Worm (Caenorhabditis elegans) whole organism, young adult: ENCODE measurements around the gene R10E9.3.

ENCODE experiments used
- C06A6.2 ChIP-seq: fragments of 200-800 bp; sonication (Bioruptor generic); conservative IDR thresholded peaks from 2 replicates; pipeline ENCODE4 v1.3.6; 2022; ENCODE audit warnings: missing genetic modification characterization, missing compliant biosample characterization
- F22D6.2 ChIP-seq: sonication (generic microtip); optimal IDR thresholded peaks from 2 replicates; lab custom pipeline; 2016; ENCODE audit warnings: mild to moderate bottlenecking, missing genetic modification characterization, missing compliant biosample characterization
- F33H1.4 ChIP-seq: fragments of 200-800 bp; sonication (Bioruptor generic); IDR thresholded peaks from 2 replicates; pipeline ENCODE4 v1.3.6; 2022; ENCODE audit warnings: missing genetic modification reagents, missing genetic modification characterization, missing compliant biosample characterization
- F55B11.4 ChIP-seq: sonication (generic microtip); optimal IDR thresholded peaks from 2 replicates; lab custom pipeline; 2016; ENCODE audit warnings: missing compliant biosample characterization, missing genetic modification characterization, borderline replicate concordance; ENCODE audit not compliant: insufficient read depth
- F57C9.4 ChIP-seq: sonication (generic microtip); optimal IDR thresholded peaks from 2 replicates; lab custom pipeline; 2017; ENCODE audit warnings: mild to moderate bottlenecking, missing genetic modification characterization, missing compliant biosample characterization
- K12H6.12 ChIP-seq: fragments of 200-800 bp; sonication (Bioruptor generic); optimal IDR thresholded peaks from 2 replicates; lab custom pipeline; 2018; ENCODE audit warnings: mild to moderate bottlenecking, missing genetic modification characterization, missing compliant biosample characterization
- Y53F4B.3 ChIP-seq: fragments of 200-800 bp; sonication (Bioruptor generic); IDR thresholded peaks from 2 replicates; pipeline ENCODE4 v1.3.6; 2022; ENCODE audit warnings: missing genetic modification reagents, missing genetic modification characterization, missing compliant biosample characterization
- Y56A3A.18 ChIP-seq: fragments of 200-800 bp; sonication (Bioruptor generic); IDR thresholded peaks from 2 replicates; pipeline ENCODE4 v1.3.6; 2022; ENCODE audit warnings: missing genetic modification reagents, missing genetic modification characterization, missing compliant biosample characterization
- ZK185.1 ChIP-seq: sonication (generic microtip); optimal IDR thresholded peaks from 2 replicates; lab custom pipeline; 2016; ENCODE audit warnings: mild to moderate bottlenecking, missing genetic modification characterization, missing compliant biosample characterization; ENCODE audit not compliant: poor library complexity, severe bottlenecking
- aptf-2 ChIP-seq: fragments of 200-800 bp; sonication (Bioruptor generic); conservative IDR thresholded peaks from 2 replicates; pipeline ENCODE4 v1.3.6; 2022; ENCODE audit warnings: missing genetic modification reagents, missing genetic modification characterization, missing compliant biosample characterization
- atf-7 ChIP-seq: sonication (generic microtip); optimal IDR thresholded peaks from 2 replicates; lab custom pipeline; 2017; ENCODE audit warnings: mild to moderate bottlenecking, missing genetic modification characterization, missing compliant biosample characterization
- bed-2 ChIP-seq: fragments of 200-800 bp; sonication (Bioruptor generic); IDR thresholded peaks from 2 replicates; pipeline ENCODE4 v1.3.6; 2022; ENCODE audit warnings: missing genetic modification reagents, missing genetic modification characterization, missing compliant biosample characterization
- cebp-1 ChIP-seq, 2 experiments: fragments of 200-800 bp in 1 of 2; sonication (Bioruptor generic) in 1 of 2; sonication (generic microtip) in 1 of 2; IDR thresholded peaks in 1 of 2; optimal IDR thresholded peaks in 1 of 2; 2 replicates each; pipeline versions ENCODE4 v1.3.6 to Lab custom; 2017 to 2022; ENCODE audit warnings: missing compliant biosample characterization in 2 of 2, missing genetic modification characterization in 2 of 2, mild to moderate bottlenecking in 1 of 2, missing genetic modification reagents in 1 of 2, moderate library complexity in 1 of 2
- cebp-2 ChIP-seq: fragments of 200-800 bp; sonication (Bioruptor generic); IDR thresholded peaks from 2 replicates; pipeline ENCODE4 v1.3.6; 2022; ENCODE audit warnings: missing genetic modification characterization, missing compliant biosample characterization
- ceh-79 ChIP-seq: sonication (generic microtip); optimal IDR thresholded peaks from 2 replicates; lab custom pipeline; 2017; ENCODE audit warnings: mild to moderate bottlenecking, missing genetic modification characterization, missing compliant biosample characterization
- die-1 ChIP-seq: sonication (generic microtip); optimal IDR thresholded peaks from 2 replicates; lab custom pipeline; 2016; ENCODE audit warnings: missing genotype, mild to moderate bottlenecking, missing genetic modification characterization, missing compliant biosample characterization
- dpl-1 ChIP-seq: fragments of 150-350 bp; optimal IDR thresholded peaks from 2 replicates; lab custom pipeline; 2014; ENCODE audit warnings: missing biosample characterization, missing genetic modification reagents, missing genetic modification characterization
- ekl-4 ChIP-seq: fragments of 200-800 bp; sonication (Bioruptor generic); IDR thresholded peaks from 2 replicates; pipeline ENCODE4 v1.3.6; 2022; ENCODE audit warnings: missing genetic modification reagents, missing genetic modification characterization, missing compliant biosample characterization
- fkh-3 ChIP-seq: sonication (generic microtip); optimal IDR thresholded peaks from 2 replicates; lab custom pipeline; 2016; ENCODE audit warnings: mild to moderate bottlenecking, missing genetic modification characterization, missing compliant biosample characterization
- gei-17 ChIP-seq: fragments of 200-800 bp; sonication (Bioruptor generic); optimal IDR thresholded peaks from 2 replicates; lab custom pipeline; 2018; ENCODE audit warnings: mild to moderate bottlenecking, missing genetic modification characterization, missing compliant biosample characterization
- him-1 ChIP-seq: sonication (generic microtip); optimal IDR thresholded peaks from 2 replicates; lab custom pipeline; 2016; ENCODE audit warnings: missing genotype, missing genetic modification reagents, missing genetic modification characterization, missing compliant biosample characterization
- hlh-26 ChIP-seq: fragments of 200-800 bp; sonication (Bioruptor generic); conservative IDR thresholded peaks from 2 replicates; pipeline ENCODE4 v1.3.6; 2022; ENCODE audit warnings: missing genetic modification reagents, missing genetic modification characterization, missing compliant biosample characterization
- hmg-1.2 ChIP-seq: fragments of 200-800 bp; sonication (Bioruptor generic); IDR thresholded peaks from 2 replicates; pipeline ENCODE4 v1.3.6; 2022; ENCODE audit warnings: missing genetic modification reagents, missing genetic modification characterization, missing compliant biosample characterization
- hrde-1 ChIP-seq: sonication (generic microtip); optimal IDR thresholded peaks from 2 replicates; lab custom pipeline; 2016; ENCODE audit warnings: missing genetic modification characterization, mild to moderate bottlenecking, missing compliant biosample characterization, moderate library complexity, missing genotype, missing genetic modification reagents, borderline replicate concordance
- let-526 ChIP-seq: fragments of 200-800 bp; sonication (Bioruptor generic); IDR thresholded peaks from 2 replicates; pipeline ENCODE4 v1.3.6; 2022; ENCODE audit warnings: missing genetic modification reagents, missing genetic modification characterization, missing compliant biosample characterization
- lin-35 ChIP-seq, 3 experiments: fragments of 150-350 bp in 2 of 3; sonication (generic microtip) in 1 of 3; optimal IDR thresholded peaks; 2 replicates each; lab custom pipeline; 2014 to 2018; ENCODE audit warnings: missing biosample characterization in 3 of 3, missing genetic modification characterization in 3 of 3, missing genetic modification reagents in 3 of 3
- lir-1 ChIP-seq: fragments of 200-800 bp; sonication (Bioruptor generic); conservative IDR thresholded peaks from 2 replicates; pipeline ENCODE4 v1.3.6; 2022; ENCODE audit warnings: missing genetic modification reagents, missing genetic modification characterization, missing compliant biosample characterization
- madf-8 ChIP-seq: fragments of 200-800 bp; sonication (Bioruptor generic); conservative IDR thresholded peaks from 2 replicates; pipeline ENCODE4 v1.3.6; 2022; ENCODE audit warnings: missing genetic modification reagents, missing genetic modification characterization, missing compliant biosample characterization
- mel-28 ChIP-seq: sonication (generic microtip); optimal IDR thresholded peaks from 2 replicates; lab custom pipeline; 2016; ENCODE audit warnings: borderline replicate concordance, mild to moderate bottlenecking, missing genetic modification characterization, missing compliant biosample characterization
- mes-4 ChIP-seq: sonication (generic microtip); optimal IDR thresholded peaks from 2 replicates; lab custom pipeline; 2016; ENCODE audit warnings: missing genotype, missing genetic modification characterization, missing compliant biosample characterization
- nfyb-1 ChIP-seq: fragments of 200-800 bp; sonication (Bioruptor generic); IDR thresholded peaks from 2 replicates; pipeline ENCODE4 v1.3.6; 2022; ENCODE audit warnings: missing genetic modification reagents, missing genetic modification characterization, missing compliant biosample characterization
- nhr-120 ChIP-seq: fragments of 200-800 bp; sonication (Bioruptor generic); IDR thresholded peaks from 2 replicates; pipeline ENCODE4 v1.3.6; 2022; ENCODE audit warnings: missing genetic modification characterization, missing compliant biosample characterization
- nhr-27 ChIP-seq: fragments of 200-800 bp; sonication (Bioruptor generic); optimal IDR thresholded peaks from 2 replicates; lab custom pipeline; 2018; ENCODE audit warnings: mild to moderate bottlenecking, missing genetic modification characterization, moderate library complexity, missing compliant biosample characterization
- pha-4 ChIP-seq: fragments of 150-350 bp; sonication (generic microtip); optimal IDR thresholded peaks from 2 replicates; lab custom pipeline; 2014; ENCODE audit warnings: missing biosample characterization, missing genetic modification reagents, missing genetic modification characterization
- unc-62 ChIP-seq: fragments of 150-350 bp; optimal IDR thresholded peaks from 2 replicates; lab custom pipeline; 2014; ENCODE audit warnings: missing biosample characterization, missing genetic modification reagents, missing genetic modification characterization
- zim-3 ChIP-seq: sonication (generic microtip); optimal IDR thresholded peaks from 2 replicates; lab custom pipeline; 2017; ENCODE audit warnings: mild to moderate bottlenecking, missing genetic modification characterization, moderate library complexity, missing compliant biosample characterization
- ztf-25 ChIP-seq: fragments of 200-800 bp; sonication (Bioruptor generic); IDR thresholded peaks from 2 replicates; pipeline ENCODE4 v1.3.6; 2022; ENCODE audit warnings: missing genetic modification reagents, missing genetic modification characterization, missing compliant biosample characterization
- ztf-6 ChIP-seq: fragments of 200-800 bp; sonication (Bioruptor generic); IDR thresholded peaks from 2 replicates; pipeline ENCODE4 v1.3.6; 2022; ENCODE audit warnings: missing genetic modification reagents, missing genetic modification characterization, missing compliant biosample characterization

Gene R10E9.3

DNA sequence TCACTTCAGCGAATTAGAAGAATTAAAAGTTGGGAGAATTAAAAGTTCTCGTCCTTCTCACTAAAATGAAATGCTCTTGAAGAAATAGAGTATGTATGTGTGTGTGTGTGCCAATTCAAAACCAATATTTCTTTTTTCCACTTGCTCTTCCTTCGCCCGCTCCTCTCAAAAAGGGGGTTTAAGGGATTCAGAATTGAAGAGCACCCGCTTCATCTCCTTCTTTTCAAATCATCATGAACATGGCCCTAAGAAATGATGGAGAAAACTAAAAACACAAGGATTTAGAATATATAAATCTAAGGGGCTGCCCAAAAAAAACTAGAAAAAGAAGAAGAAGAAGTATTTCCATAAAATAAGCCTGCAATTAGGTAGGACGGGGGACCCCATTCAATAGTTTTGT is 9.1 kb downstream of the R10E9.3 start:
- TF ChIP-seq lin-35 (GFP tag; optimal IDR thresholded peaks at IDR 0.05; lab: Kevin White, UChicago) = no peak
- TF ChIP-seq cebp-1 (GFP tag; IDR thresholded peaks at IDR 0.05; lab: Robert Waterston, UW) = no peak
- no peak for TF ChIP-seq cebp-1 (tag; optimal IDR thresholded peaks at IDR 0.05; lab: Kevin White, UChicago)
- TF ChIP-seq madf-8 (GFP tag; lab: Robert Waterston, UW) = no peak
- TF ChIP-seq ZK185.1 (tag; lab: Kevin White, UChicago) = no peak
- no peak for TF ChIP-seq ztf-6 (GFP tag; lab: Robert Waterston, UW)
- TF ChIP-seq him-1 (tag; lab: Kevin White, UChicago) = no peak
- no peak for TF ChIP-seq unc-62 (GFP tag; lab: Kevin White, UChicago)
- TF ChIP-seq hlh-26 (GFP tag; lab: Robert Waterston, UW) = no peak
- TF ChIP-seq ekl-4 (GFP tag; lab: Robert Waterston, UW) = no peak
- TF ChIP-seq atf-7 = no peak
- TF ChIP-seq lir-1 (GFP tag; lab: Robert Waterston, UW) = no peak
- TF ChIP-seq C06A6.2 (GFP tag; lab: Robert Waterston, UW) = no peak
- TF ChIP-seq nhr-27 (tag; lab: Kevin White, UChicago) = no peak
- no peak for TF ChIP-seq cebp-2 (GFP tag; lab: Robert Waterston, UW)

- TF ChIP-seq F55B11.4 (tag; lab: Kevin White, UChicago) (no peak), pha-4 (tag; lab: Kevin White, UChicago) (no peak), Y53F4B.3 (GFP tag; lab: Robert Waterston, UW) (no peak), F57C9.4 (tag; lab: Kevin White, UChicago) (no peak), let-526 (GFP tag; lab: Robert Waterston, UW) (no peak), ceh-79 (tag; lab: Kevin White, UChicago) (no peak)
Observed at ce11 chrIII:3970395-3970794, 10.4 kb downstream of the R10E9.3 start.

DNA sequence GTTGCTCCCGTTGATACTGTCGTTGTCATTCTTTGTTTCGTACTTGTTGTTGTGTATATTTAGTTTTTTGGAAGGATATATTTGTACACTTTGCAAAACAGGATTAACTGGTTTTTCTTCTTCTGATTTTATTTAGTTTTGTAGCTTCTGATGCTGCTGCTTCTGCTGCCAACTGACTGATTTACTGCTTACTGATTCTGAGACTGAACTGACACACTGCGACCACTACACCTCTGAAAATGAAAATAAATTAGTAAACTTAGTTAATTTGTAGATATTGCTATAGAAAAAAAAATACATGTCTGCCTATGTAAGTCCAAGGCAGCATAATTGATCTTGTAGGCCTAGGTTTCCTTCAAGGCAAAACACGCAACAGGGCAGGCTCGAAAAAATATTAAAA is 12.7 kb downstream of the R10E9.3 start, which contains the start of gene R10E9.4:
TSS of gene R10E9.4 (minus strand) at position 101 of the 400 bp plus-strand sequence.
- TF ChIP-seq bed-2 (GFP tag; lab: Robert Waterston, UW) (no peak), hmg-1.2 (GFP tag; lab: Robert Waterston, UW) (no peak), die-1 (no peak), nhr-120 (GFP tag; lab: Robert Waterston, UW) (no peak), hrde-1 (tag; lab: Kevin White, UChicago) (no peak), F33H1.4 (GFP tag; lab: Robert Waterston, UW) (no peak), dpl-1 (GFP tag; lab: Kevin White, UChicago) (no peak), ztf-25 (GFP tag; lab: Robert Waterston, UW) (no peak)
- TF ChIP-seq, all 124 proteins: peak for 0

- TF ChIP-seq nfyb-1 = peak; percentile 63; the same call in 1 of the 2 replicates
- no peak for TF ChIP-seq mel-28 (tag; lab: Kevin White, UChicago)
Observed at ce11 chrIII:3974503-3974902, 14.5 kb downstream of the R10E9.3 start.

- TF ChIP-seq mes-4 (tag; lab: Kevin White, UChicago) (no peak), Y56A3A.18 (GFP tag; lab: Robert Waterston, UW) (no peak), F22D6.2 (tag; lab: Kevin White, UChicago) (no peak), lir-1 (GFP tag; lab: Robert Waterston, UW) (no peak), fkh-3 (no peak), gei-17 (no peak), F55B11.4 (tag; lab: Kevin White, UChicago) (no peak), zim-3 (tag; lab: Kevin White, UChicago) (no peak), ZK185.1 (tag; lab: Kevin White, UChicago) (no peak), K12H6.12 (no peak), let-526 (GFP tag; lab: Robert Waterston, UW) (no peak), lin-35 (GFP tag; optimal IDR thresholded peaks at IDR 0.05; lab: Kevin White, UChicago) (no peak), aptf-2 (GFP tag; lab: Robert Waterston, UW) (no peak)
- TF ChIP-seq, all 124 proteins: peak for 0
Observed at ce11 chrIII:3975008-3975407, 15.0 kb downstream of the R10E9.3 start.
